Worm (Caenorhabditis elegans) whole organism, L4/young adult: ENCODE data around the gene VW02B12L.2.
"Not testable (repeated sequence)": the region's sequence is repeated elsewhere in the genome, so short reads cannot be mapped to it uniquely, and the experiment has no call there.

Experiments used
- W03F9.2 ChIP-seq: fragments of 150-350 bp; optimal IDR thresholded peaks from 2 replicates; lab custom pipeline; 2014; ENCODE audit warnings: missing biosample characterization, missing genetic modification characterization
- dao-5 ChIP-seq: sonication (generic microtip); optimal IDR thresholded peaks from 2 replicates; lab custom pipeline; 2016; ENCODE audit warnings: missing genotype, missing genetic modification characterization, moderate library complexity, missing compliant biosample characterization
- him-1 ChIP-seq: sonication (generic microtip); optimal IDR thresholded peaks from 2 replicates; lab custom pipeline; 2016; ENCODE audit warnings: missing genotype, missing genetic modification reagents, missing genetic modification characterization, missing compliant biosample characterization

VW02B12L.2 gene

DNA sequence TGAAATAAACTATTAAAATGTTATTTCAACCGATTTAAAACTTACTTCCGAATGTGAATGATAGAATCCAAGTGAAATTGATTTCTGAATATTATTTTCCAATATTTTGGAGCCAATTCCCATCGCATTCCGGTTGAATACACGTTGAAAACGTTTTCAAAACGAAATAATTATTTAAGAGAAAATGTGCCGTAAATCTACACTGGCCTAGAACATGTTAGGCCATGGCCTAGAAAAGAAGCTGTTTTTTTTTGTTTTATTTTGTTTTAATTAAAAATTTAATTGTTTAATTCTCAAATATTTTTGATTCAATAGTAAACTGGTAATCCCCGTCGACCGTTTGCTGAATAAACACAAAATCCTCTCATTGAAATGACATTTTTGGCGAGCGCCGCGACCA, 23.8 kb upstream of the VW02B12L.2 start:
- no peak for TF ChIP-seq W03F9.2 (tag; lab: Kevin White, UChicago)
- TF ChIP-seq dao-5, result no peak
- TF ChIP-seq him-1 (tag; lab: Kevin White, UChicago), result no peak

ce11 chrII:11459883-11460282, 19.8 kb upstream of the VW02B12L.2 start:
- TF ChIP-seq dao-5, result no peak
- no peak for TF ChIP-seq W03F9.2 (tag; lab: Kevin White, UChicago)
- no peak for TF ChIP-seq him-1 (tag; lab: Kevin White, UChicago)

DNA sequence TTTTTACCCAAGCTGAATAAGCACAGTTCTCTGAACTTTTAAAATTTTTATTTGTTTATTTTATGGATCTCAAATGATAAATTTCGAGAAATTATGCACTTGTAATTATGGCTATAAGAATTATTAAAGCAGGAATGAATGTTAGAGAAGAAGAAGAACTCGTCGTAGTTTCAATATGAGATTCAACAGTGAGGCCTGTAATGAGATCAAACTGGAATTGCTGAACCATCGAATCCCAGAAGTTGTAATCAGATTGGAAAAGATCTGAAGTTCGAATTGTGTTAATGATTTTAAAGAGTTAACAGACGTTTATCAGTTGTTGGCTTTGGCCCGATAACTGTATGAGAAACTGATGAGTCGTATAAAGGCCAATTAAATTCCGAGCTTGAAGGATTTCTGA, 15.6 kb upstream of the VW02B12L.2 start:
- TF ChIP-seq W03F9.2 (tag; lab: Kevin White, UChicago), result no peak
- no peak for TF ChIP-seq dao-5
- TF ChIP-seq him-1 (tag; lab: Kevin White, UChicago), result no peak

ce11 chrII:11455140-11455539, 15.0 kb upstream of the VW02B12L.2 start:
- TF ChIP-seq him-1 (tag; lab: Kevin White, UChicago), result no peak
- TF ChIP-seq dao-5, result no peak
- no peak for TF ChIP-seq W03F9.2 (tag; lab: Kevin White, UChicago)

- TF ChIP-seq him-1 (tag; lab: Kevin White, UChicago) (no peak), dao-5 (no peak)
Observed at ce11 chrII:11453639-11454038, 13.5 kb upstream of the VW02B12L.2 start.

DNA sequence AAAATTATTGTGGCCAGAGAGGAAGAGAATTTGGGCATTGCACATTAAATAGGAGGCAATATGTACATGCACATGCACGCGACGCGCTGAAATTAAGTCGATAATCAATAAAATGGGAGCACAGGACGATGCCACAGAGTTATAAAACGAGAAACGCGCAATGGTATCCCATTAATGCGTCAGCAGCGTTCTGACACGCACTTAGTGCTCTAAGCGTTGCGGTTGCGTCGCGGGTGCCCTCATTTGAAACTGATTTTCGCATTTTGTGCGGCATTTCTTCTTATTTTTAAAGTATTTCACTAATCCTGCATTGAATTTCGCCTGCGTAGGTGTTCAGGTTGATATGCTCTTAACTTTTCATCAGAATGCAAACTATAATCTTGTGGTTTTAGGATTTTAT, 12.9 kb upstream of the VW02B12L.2 start, which contains the start of gene rsp-1:
rsp-1 (plus strand) TSS at position 338 of the 400 bp plus-strand sequence.
- TF ChIP-seq him-1 (tag; lab: Kevin White, UChicago), result peak; percentile 64
- TF ChIP-seq W03F9.2 (tag; lab: Kevin White, UChicago), result peak; percentile 96
- TF ChIP-seq dao-5, result peak; percentile 39

ce11 chrII:11452498-11453005, 12.4 kb upstream of the VW02B12L.2 start, which contains the start of gene rsp-2:
TSS of gene rsp-2 (minus strand) at chrII:11452955.
- TF ChIP-seq dao-5 (no peak), him-1 (tag; lab: Kevin White, UChicago) (no peak), W03F9.2 (tag; lab: Kevin White, UChicago) (no peak)

DNA sequence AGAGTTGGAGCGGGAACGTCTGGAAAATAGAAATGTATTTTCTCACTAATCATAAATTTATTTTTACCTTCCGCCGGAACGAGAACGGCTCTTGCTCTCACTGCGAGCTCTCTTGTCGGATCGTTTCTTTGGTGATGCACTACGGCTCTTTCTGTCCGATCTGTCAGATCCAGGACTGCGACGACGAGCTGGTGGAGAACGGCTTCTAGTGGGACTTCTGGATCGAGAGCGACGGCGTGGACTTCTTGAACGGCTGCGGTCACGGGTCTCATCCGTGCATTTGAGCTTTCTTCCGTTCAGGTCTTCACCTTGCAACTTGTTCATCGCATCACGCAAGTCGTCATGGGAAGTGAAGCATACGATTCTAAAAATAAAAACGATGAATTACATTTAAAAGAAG, 11.6 kb upstream of the VW02B12L.2 start:
- TF ChIP-seq dao-5, result no peak

ce11 chrII:11450882-11451281, 10.8 kb upstream of the VW02B12L.2 start:
- TF ChIP-seq him-1 (tag; lab: Kevin White, UChicago) (no peak), W03F9.2 (tag; lab: Kevin White, UChicago) (no peak), dao-5 (no peak)

DNA sequence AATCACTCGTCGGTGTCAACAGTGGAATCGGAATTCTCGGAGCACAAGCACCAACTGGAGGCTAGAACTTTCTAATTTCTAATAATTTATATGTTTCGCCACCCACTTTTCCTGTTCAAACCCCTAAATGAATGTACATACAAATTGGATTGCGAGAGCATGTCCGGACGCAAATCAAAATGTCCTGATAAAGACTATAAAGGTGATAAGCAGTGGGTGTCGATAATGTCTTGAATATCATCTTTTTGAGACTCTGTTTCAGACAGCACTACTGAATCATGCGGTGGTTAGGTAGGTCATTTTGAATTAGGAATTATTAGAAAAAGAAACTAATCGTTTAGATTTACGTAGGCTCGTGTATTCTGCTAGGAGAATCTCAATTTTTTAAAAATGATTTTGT, 8.6 kb upstream of the VW02B12L.2 start, which contains the start of gene W02B12.1:
W02B12.1 (plus strand) TSS at position 269 of the 400 bp plus-strand sequence.
- TF ChIP-seq dao-5, result no peak
- no peak for TF ChIP-seq W03F9.2 (tag; lab: Kevin White, UChicago)
- TF ChIP-seq him-1 (tag; lab: Kevin White, UChicago), result no peak

DNA sequence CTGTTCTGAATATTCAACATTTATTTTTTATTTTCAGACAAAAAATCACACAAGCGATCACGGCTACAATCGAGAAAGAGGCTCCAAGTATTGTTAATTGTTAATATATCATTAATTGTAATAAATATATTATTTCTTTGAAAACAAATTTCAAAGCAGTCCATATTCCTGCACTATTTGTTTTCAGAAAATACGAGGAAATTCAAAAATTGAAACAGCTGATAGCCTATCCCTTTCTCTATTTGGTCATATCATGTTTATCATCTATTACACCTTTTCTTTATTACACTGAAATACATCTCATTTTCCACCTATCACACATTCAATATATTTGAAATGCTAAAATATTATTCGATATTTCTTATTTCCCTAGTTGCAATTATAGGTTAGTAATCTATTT, 4.8 kb upstream of the VW02B12L.2 start, which contains the start of gene W02B12.13:
W02B12.13 (plus strand) TSS at position 301 of the 400 bp plus-strand sequence.
- TF ChIP-seq him-1 (tag; lab: Kevin White, UChicago), result no peak

- no peak for TF ChIP-seq him-1 (tag; lab: Kevin White, UChicago)
- TF ChIP-seq dao-5, result no peak
- TF ChIP-seq W03F9.2 (tag; lab: Kevin White, UChicago), result no peak
Observed at ce11 chrII:11443862-11444261, 3.7 kb upstream of the VW02B12L.2 start, which contains the start of gene adbp-1. TSS of gene adbp-1 (plus strand) at chrII:11444162.

- TF ChIP-seq dao-5 (no peak), W03F9.2 (tag; lab: Kevin White, UChicago) (no peak), him-1 (tag; lab: Kevin White, UChicago) (no peak)
Observed at ce11 chrII:11443128-11443527, 3.0 kb upstream of the VW02B12L.2 start.

ce11 chrII:11442425-11442824, 2.3 kb upstream of the VW02B12L.2 start, which contains the start of gene ebp-2:
TSS of gene ebp-2 (plus strand) at chrII:11442725.
- TF ChIP-seq W03F9.2 (tag; lab: Kevin White, UChicago); him-1 (tag; lab: Kevin White, UChicago); dao-5: not testable (repeated sequence)

ce11 chrII:11438417-11438816, 1.7 kb downstream of the VW02B12L.2 start, which contains the start of gene vha-6:
TSS of gene vha-6 (minus strand) at chrII:11438452.
- TF ChIP-seq W03F9.2 (tag; lab: Kevin White, UChicago) (no peak), dao-5 (no peak), him-1 (tag; lab: Kevin White, UChicago) (no peak)
